Worm (Caenorhabditis elegans): ENCODE measurements around the gene C05D12.5.

The C05D12.5 gene

DNA sequence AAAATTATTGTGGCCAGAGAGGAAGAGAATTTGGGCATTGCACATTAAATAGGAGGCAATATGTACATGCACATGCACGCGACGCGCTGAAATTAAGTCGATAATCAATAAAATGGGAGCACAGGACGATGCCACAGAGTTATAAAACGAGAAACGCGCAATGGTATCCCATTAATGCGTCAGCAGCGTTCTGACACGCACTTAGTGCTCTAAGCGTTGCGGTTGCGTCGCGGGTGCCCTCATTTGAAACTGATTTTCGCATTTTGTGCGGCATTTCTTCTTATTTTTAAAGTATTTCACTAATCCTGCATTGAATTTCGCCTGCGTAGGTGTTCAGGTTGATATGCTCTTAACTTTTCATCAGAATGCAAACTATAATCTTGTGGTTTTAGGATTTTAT is 19.0 kb downstream of the C05D12.5 start, which contains the start of gene rsp-1:
TSS of gene rsp-1 (plus strand) at position 338 of the 400 bp plus-strand sequence.
- TF ChIP-seq elt-2 (tag; optimal IDR thresholded peaks at IDR 0.05) (peak; percentile 90), nhr-12 (tag; optimal IDR thresholded peaks at IDR 0.05) (no peak), ceh-82 (tag; optimal IDR thresholded peaks at IDR 0.05) (peak; percentile 28), pqm-1 (tag; optimal IDR thresholded peaks at IDR 0.05) (peak; percentile 84), elt-1 (tag; optimal IDR thresholded peaks at IDR 0.05) (peak; percentile 26), ceh-28 (tag; optimal IDR thresholded peaks at IDR 0.05) (peak; percentile 87), nhr-25 (tag; optimal IDR thresholded peaks at IDR 0.05) (peak; percentile 87), skn-1 (tag; optimal IDR thresholded peaks at IDR 0.05) (peak; percentile 45), ZK546.5 (tag; optimal IDR thresholded peaks at IDR 0.05) (no peak), tbx-2 (tag; optimal IDR thresholded peaks at IDR 0.05) (peak; percentile 74), nhr-11 (tag; optimal IDR thresholded peaks at IDR 0.05) (peak; percentile 70), nfya-1 (tag; optimal IDR thresholded peaks at IDR 0.05; ENCODE audit: insufficient read depth) (peak; percentile 88), ceh-16 (tag; optimal IDR thresholded peaks at IDR 0.05) (no peak), pha-4 (tag; optimal IDR thresholded peaks at IDR 0.05) (peak; percentile 95), lin-39 (tag; optimal IDR thresholded peaks at IDR 0.05) (peak; percentile 95), hmg-11 (tag; optimal IDR thresholded peaks at IDR 0.05) (peak; percentile 80), nhr-43 (tag; optimal IDR thresholded peaks at IDR 0.05; ENCODE audit: poor library complexity, severe bottlenecking) (peak; percentile 87), R02D3.7 (tag; optimal IDR thresholded peaks at IDR 0.05) (peak; percentile 85), zag-1 (tag; optimal IDR thresholded peaks at IDR 0.05) (peak; percentile 7), ztf-4 (tag; optimal IDR thresholded peaks at IDR 0.05) (peak; percentile 50), fos-1 (tag; optimal IDR thresholded peaks at IDR 0.05) (no peak), egl-5 (tag; optimal IDR thresholded peaks at IDR 0.05) (peak; percentile 85), ceh-9 (tag; optimal IDR thresholded peaks at IDR 0.05) (no peak), nhr-23 (tag; optimal IDR thresholded peaks at IDR 0.05) (peak; percentile 96), ama-1 (optimal IDR thresholded peaks at IDR 0.05) (no peak), lin-15B (tag; optimal IDR thresholded peaks at IDR 0.05) (peak; percentile 90), jun-1 (tag; optimal IDR thresholded peaks at IDR 0.05) (peak; percentile 82), fkh-2 (tag; optimal IDR thresholded peaks at IDR 0.05) (no peak), snpc-4 (tag; optimal IDR thresholded peaks at IDR 0.05) (peak; percentile 90), lsy-12 (tag; optimal IDR thresholded peaks at IDR 0.05) (peak; percentile 89), sea-2 (GFP tag; optimal IDR thresholded peaks at IDR 0.05) (peak; percentile 68)

DNA sequence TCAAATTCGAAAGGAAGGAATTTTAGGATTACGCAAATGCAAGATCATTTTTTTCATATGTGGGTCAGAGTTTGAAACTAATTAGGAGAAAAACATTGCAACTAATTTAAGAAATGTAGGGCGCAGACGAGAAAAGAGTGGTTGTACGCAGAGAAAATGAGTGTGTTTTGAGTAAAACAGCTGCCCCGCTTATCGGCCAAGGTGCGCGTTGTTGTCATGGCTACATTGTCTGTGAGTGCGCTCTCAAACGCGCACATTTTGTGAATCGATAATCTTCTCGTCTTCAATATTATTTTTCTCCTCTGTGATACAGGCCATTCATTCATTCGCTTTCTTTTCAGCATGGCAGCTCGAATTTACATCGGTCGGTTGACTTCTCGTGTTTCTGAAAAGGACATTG is 19.6 kb downstream of the C05D12.5 start:
- TF ChIP-seq unc-39 (tag; optimal IDR thresholded peaks at IDR 0.05), result no peak
- TF ChIP-seq nhr-43 (tag; optimal IDR thresholded peaks at IDR 0.05; ENCODE audit: poor library complexity, severe bottlenecking), result no peak
- no peak for TF ChIP-seq nhr-25 (tag; optimal IDR thresholded peaks at IDR 0.05)

DNA sequence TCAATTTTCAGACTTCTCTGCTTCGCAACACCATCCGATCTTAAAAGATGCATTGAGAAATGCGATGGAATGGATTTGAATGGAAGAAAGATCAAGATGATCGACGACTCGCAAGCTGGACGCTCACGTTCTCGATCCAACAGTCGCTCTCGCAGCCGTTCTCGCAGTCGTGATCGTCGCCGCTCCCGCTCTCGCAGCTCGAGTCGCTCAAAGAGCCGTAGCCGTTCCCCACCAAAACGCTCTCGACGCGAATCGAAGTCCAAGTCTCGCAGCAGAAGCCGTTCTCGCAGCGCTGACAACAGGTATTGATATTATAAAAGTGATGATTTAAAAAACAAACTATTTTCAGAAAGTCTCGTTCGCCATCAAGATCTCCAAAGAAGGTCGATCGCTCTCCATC is 21.1 kb downstream of the C05D12.5 start:
- TF ChIP-seq unc-62 (GFP tag; optimal IDR thresholded peaks at IDR 0.05) (no peak), elt-2 (tag; optimal IDR thresholded peaks at IDR 0.05) (no peak), daf-12 (tag; optimal IDR thresholded peaks at IDR 0.05) (no peak), fkh-10 (GFP tag; optimal IDR thresholded peaks at IDR 0.05) (no peak), pqm-1 (tag; optimal IDR thresholded peaks at IDR 0.05) (no peak), mml-1 (tag; optimal IDR thresholded peaks at IDR 0.05) (no peak), ama-1 (optimal IDR thresholded peaks at IDR 0.05) (no peak), ceh-9 (tag; optimal IDR thresholded peaks at IDR 0.05) (no peak), elt-1 (tag; optimal IDR thresholded peaks at IDR 0.05) (no peak), lin-15B (tag; optimal IDR thresholded peaks at IDR 0.05) (no peak)

DNA sequence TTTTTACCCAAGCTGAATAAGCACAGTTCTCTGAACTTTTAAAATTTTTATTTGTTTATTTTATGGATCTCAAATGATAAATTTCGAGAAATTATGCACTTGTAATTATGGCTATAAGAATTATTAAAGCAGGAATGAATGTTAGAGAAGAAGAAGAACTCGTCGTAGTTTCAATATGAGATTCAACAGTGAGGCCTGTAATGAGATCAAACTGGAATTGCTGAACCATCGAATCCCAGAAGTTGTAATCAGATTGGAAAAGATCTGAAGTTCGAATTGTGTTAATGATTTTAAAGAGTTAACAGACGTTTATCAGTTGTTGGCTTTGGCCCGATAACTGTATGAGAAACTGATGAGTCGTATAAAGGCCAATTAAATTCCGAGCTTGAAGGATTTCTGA is 21.7 kb downstream of the C05D12.5 start:
- TF ChIP-seq ama-1 (optimal IDR thresholded peaks at IDR 0.05) (peak; percentile 3), snpc-4 (tag; optimal IDR thresholded peaks at IDR 0.05) (no peak)

DNA sequence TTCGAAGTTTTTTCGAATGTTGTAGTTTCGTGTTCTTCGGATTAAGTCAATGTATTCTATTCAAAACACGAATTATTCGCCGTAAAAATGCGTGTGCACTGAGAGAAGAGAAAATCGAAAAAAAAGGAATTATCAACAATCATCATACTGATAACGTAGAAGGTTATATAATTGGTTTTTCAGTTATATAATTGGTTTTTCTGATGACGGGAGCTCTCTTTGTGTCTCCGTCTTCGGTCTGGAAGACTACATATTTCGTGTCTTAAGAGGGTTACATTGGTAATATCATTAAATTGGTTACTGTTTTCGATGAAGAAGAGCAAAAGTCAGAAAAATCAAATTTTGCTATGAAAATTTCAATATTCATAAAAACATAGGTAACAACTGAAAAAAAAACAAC is 25.8 kb downstream of the C05D12.5 start:
- TF ChIP-seq pqm-1 (tag; optimal IDR thresholded peaks at IDR 0.05), result peak; percentile 33
- no peak for TF ChIP-seq ztf-11 (tag; optimal IDR thresholded peaks at IDR 0.05)
- peak; percentile 58 for TF ChIP-seq elt-2 (tag; optimal IDR thresholded peaks at IDR 0.05)

Measured in whole organism, L3 larva.